Fruit fly (Drosophila melanogaster) whole organism, embryonic: ENCODE measurements around the gene CG14277.

ENCODE experiments used
- CG10267 ChIP-seq: fragments of 200-800 bp; sonication (Bioruptor generic); optimal IDR thresholded peaks from 2 replicates; lab custom pipeline; 2018; ENCODE audit warnings: missing biosample characterization, mild to moderate bottlenecking, missing genetic modification characterization, moderate library complexity
- CG12219 ChIP-seq: fragments of 200-800 bp; sonication (Bioruptor generic); optimal IDR thresholded peaks from 3 replicates; lab custom pipeline; 2018; ENCODE audit warnings: missing biosample characterization, mild to moderate bottlenecking, missing genetic modification characterization
- CG12942 ChIP-seq: fragments of 200-800 bp; sonication (Bioruptor generic); optimal IDR thresholded peaks from 3 replicates; lab custom pipeline; 2016; ENCODE audit warnings: missing biosample characterization, missing genetic modification characterization
- CG13424 ChIP-seq: fragments of 200-800 bp; sonication (Bioruptor generic); optimal IDR thresholded peaks from 2 replicates; lab custom pipeline; 2019; ENCODE audit warnings: missing biosample characterization, mild to moderate bottlenecking, missing genetic modification characterization, moderate library complexity
- CG17568 ChIP-seq: fragments of 200-800 bp; sonication (Bioruptor generic); optimal IDR thresholded peaks from 2 replicates; lab custom pipeline; 2018; ENCODE audit warnings: missing biosample characterization, mild to moderate bottlenecking, missing genetic modification characterization, moderate library complexity
- CG2199 ChIP-seq: fragments of 200-800 bp; sonication (Bioruptor generic); IDR thresholded peaks from 3 replicates; pipeline ENCODE4 v1.3.6; 2022; ENCODE audit warnings: missing biosample characterization, missing genetic modification characterization
- CG2875 ChIP-seq: fragments of 200-800 bp; sonication (Bioruptor generic); optimal IDR thresholded peaks from 2 replicates; lab custom pipeline; 2017; ENCODE audit warnings: missing biosample characterization, mild to moderate bottlenecking, missing genetic modification characterization, missing genetic modification reagents
- CG3726 ChIP-seq: fragments of 200-800 bp; sonication (Bioruptor generic); IDR thresholded peaks from 3 replicates; pipeline ENCODE4, ENCODE4 v1.3.6; 2022; ENCODE audit warnings: missing biosample characterization, missing genetic modification characterization
- CG4360 ChIP-seq: fragments of 200-800 bp; sonication (Bioruptor generic); IDR thresholded peaks from 2 replicates; pipeline ENCODE4 v1.3.6; 2022; ENCODE audit warnings: missing biosample characterization, missing genetic modification characterization
- CG4820 ChIP-seq: fragments of 200-800 bp; sonication (Bioruptor generic); optimal IDR thresholded peaks from 3 replicates; lab custom pipeline; 2016; ENCODE audit warnings: missing biosample characterization, missing genetic modification characterization
- CG6254 ChIP-seq: fragments of 200-800 bp; sonication (Bioruptor generic); optimal IDR thresholded peaks from 3 replicates; lab custom pipeline; 2017; ENCODE audit warnings: mild to moderate bottlenecking, missing biosample characterization, missing genetic modification reagents, missing genetic modification characterization
- CG6654 ChIP-seq: fragments of 200-800 bp; sonication (Bioruptor generic); optimal IDR thresholded peaks from 2 replicates; lab custom pipeline; 2017; ENCODE audit warnings: missing biosample characterization, mild to moderate bottlenecking, missing genetic modification characterization
- CG7839 ChIP-seq: fragments of 200-800 bp; sonication (Bioruptor generic); optimal IDR thresholded peaks from 3 replicates; lab custom pipeline; 2018; ENCODE audit warnings: missing biosample characterization, mild to moderate bottlenecking, missing genetic modification characterization, moderate library complexity
- CG9817 ChIP-seq: fragments of 200-800 bp; sonication (Bioruptor generic); optimal IDR thresholded peaks from 2 replicates; lab custom pipeline; 2018; ENCODE audit warnings: missing biosample characterization, mild to moderate bottlenecking, missing genetic modification characterization, moderate library complexity
- Chrac-16 ChIP-seq: fragments of 200-800 bp; sonication (Bioruptor generic); optimal IDR thresholded peaks from 3 replicates; lab custom pipeline; 2016; ENCODE audit warnings: missing biosample characterization, missing genetic modification characterization
- CrebB ChIP-seq: fragments of 200-800 bp; sonication (Bioruptor generic); optimal IDR thresholded peaks from 3 replicates; lab custom pipeline; 2018; ENCODE audit warnings: missing biosample characterization, mild to moderate bottlenecking, missing genetic modification characterization
- D19A ChIP-seq: fragments of 200-800 bp; optimal IDR thresholded peaks from 3 replicates; lab custom pipeline; 2019; ENCODE audit warnings: missing biosample characterization, mild to moderate bottlenecking, missing genetic modification characterization, moderate library complexity
- Deaf1 ChIP-seq: fragments of 200-800 bp; optimal IDR thresholded peaks from 3 replicates; lab custom pipeline; 2019; ENCODE audit warnings: missing biosample characterization, mild to moderate bottlenecking, missing genetic modification characterization, moderate library complexity
- Dip2 ChIP-seq: fragments of 200-800 bp; sonication (Bioruptor generic); IDR thresholded peaks from 2 replicates; pipeline ENCODE4 v1.3.6; 2022; ENCODE audit warnings: missing biosample characterization, missing genetic modification characterization
- ERR ChIP-seq: fragments of 200-800 bp; sonication (Bioruptor generic); optimal IDR thresholded peaks from 2 replicates; lab custom pipeline; 2016; ENCODE audit warnings: missing biosample characterization, missing genetic modification characterization
- Eip74EF ChIP-seq, 2 experiments: fragments of 200-800 bp in 1 of 2; fragments of >200 bp in 1 of 2; sonication (Bioruptor generic) in 1 of 2; optimal IDR thresholded peaks; 2 replicates each; lab custom pipeline; 2017 to 2019; ENCODE audit warnings: missing biosample characterization in 2 of 2, missing genetic modification characterization in 2 of 2, mild to moderate bottlenecking in 1 of 2, moderate library complexity in 1 of 2
- Gug ChIP-seq: fragments of 200-800 bp; sonication (Bioruptor generic); IDR thresholded peaks from 4 replicates; pipeline ENCODE4 v1.3.6; 2022; ENCODE audit warnings: missing biosample characterization, missing genetic modification characterization
- Hey ChIP-seq: fragments of 200-800 bp; sonication (Bioruptor generic); optimal IDR thresholded peaks from 3 replicates; lab custom pipeline; 2018; ENCODE audit warnings: missing biosample characterization, mild to moderate bottlenecking, missing genetic modification characterization
- Mad ChIP-seq: fragments of 200-800 bp; sonication (Bioruptor generic); optimal IDR thresholded peaks from 2 replicates; lab custom pipeline; 2016; ENCODE audit warnings: missing biosample characterization, missing genetic modification characterization
- NFAT ChIP-seq: fragments of 200-800 bp; sonication (Bioruptor generic); IDR thresholded peaks from 2 replicates; pipeline ENCODE4 v1.3.6; 2022; ENCODE audit warnings: missing biosample characterization, missing genetic modification characterization
- Ravus ChIP-seq: fragments of 200-800 bp; sonication (Bioruptor generic); IDR thresholded peaks from 2 replicates; pipeline ENCODE4 v1.3.6; 2022; ENCODE audit warnings: missing biosample characterization, missing genetic modification characterization
- Sry-δ ChIP-seq: fragments of 200-800 bp; sonication (Bioruptor generic); optimal IDR thresholded peaks from 2 replicates; lab custom pipeline; 2016; ENCODE audit warnings: missing biosample characterization, missing genetic modification characterization
- TFAM ChIP-seq: fragments of 200-800 bp; sonication (Bioruptor generic); optimal IDR thresholded peaks from 2 replicates; lab custom pipeline; 2017; ENCODE audit warnings: missing biosample characterization, missing genetic modification characterization, inconsistent platforms
- abd-A ChIP-seq: fragments of 200-800 bp; sonication (Bioruptor generic); optimal IDR thresholded peaks from 3 replicates; lab custom pipeline; 2019; ENCODE audit warnings: missing biosample characterization, mild to moderate bottlenecking, missing genetic modification characterization, moderate library complexity
- ash1 ChIP-seq: fragments of 200-800 bp; sonication (Bioruptor generic); optimal IDR thresholded peaks from 2 replicates; lab custom pipeline; 2018; ENCODE audit warnings: missing biosample characterization, mild to moderate bottlenecking, missing genetic modification characterization
- az2 ChIP-seq: fragments of 200-800 bp; sonication (Bioruptor generic); optimal IDR thresholded peaks from 3 replicates; lab custom pipeline; 2016; ENCODE audit warnings: missing biosample characterization, missing genetic modification characterization
- bcd ChIP-seq: fragments of 200-800 bp; sonication (Bioruptor generic); optimal IDR thresholded peaks from 2 replicates; lab custom pipeline; 2017; ENCODE audit warnings: missing biosample characterization, mild to moderate bottlenecking, missing genetic modification characterization
- bowl ChIP-seq: fragments of 200-800 bp; sonication (Bioruptor generic); IDR thresholded peaks from 2 replicates; pipeline ENCODE4 v1.3.6; 2022; ENCODE audit warnings: missing biosample characterization, missing genetic modification characterization
- chinmo ChIP-seq: fragments of 200-800 bp; sonication (Bioruptor generic); IDR thresholded peaks from 4 replicates; pipeline ENCODE4 v1.3.6; 2022; ENCODE audit warnings: missing biosample characterization, missing genetic modification characterization; ENCODE audit not compliant: partially characterized antibody
- chn ChIP-seq: fragments of 200-800 bp; sonication (Bioruptor generic); optimal IDR thresholded peaks from 2 replicates; lab custom pipeline; 2016; ENCODE audit warnings: missing biosample characterization, missing genetic modification characterization
- fru ChIP-seq: fragments of >200 bp; optimal IDR thresholded peaks from 2 replicates; lab custom pipeline; 2017
- gce ChIP-seq: fragments of 200-800 bp; sonication (Bioruptor generic); IDR thresholded peaks from 3 replicates; pipeline ENCODE4 v1.3.6; 2022; ENCODE audit warnings: missing biosample characterization, missing genetic modification characterization
- hth ChIP-seq: fragments of >200 bp; optimal IDR thresholded peaks from 2 replicates; lab custom pipeline; 2017; ENCODE audit warnings: inconsistent platforms
- kay ChIP-seq: fragments of 200-800 bp; sonication (Bioruptor generic); optimal IDR thresholded peaks from 2 replicates; lab custom pipeline; 2016; ENCODE audit warnings: missing biosample characterization, missing genetic modification characterization
- luna ChIP-seq: fragments of 200-800 bp; sonication (Bioruptor generic); optimal IDR thresholded peaks from 2 replicates; lab custom pipeline; 2016; ENCODE audit warnings: missing biosample characterization, missing genetic modification characterization
- maf-S ChIP-seq: fragments of 200-800 bp; sonication (Bioruptor generic); optimal IDR thresholded peaks from 2 replicates; lab custom pipeline; 2016; ENCODE audit warnings: missing biosample characterization, missing genetic modification characterization
- nerfin-2 ChIP-seq: fragments of 200-800 bp; sonication (Bioruptor generic); IDR thresholded peaks from 2 replicates; pipeline ENCODE4 v1.3.6; 2022; ENCODE audit warnings: missing biosample characterization, missing genetic modification characterization; ENCODE audit not compliant: partially characterized antibody
- pita ChIP-seq: fragments of 200-800 bp; sonication (Bioruptor generic); optimal IDR thresholded peaks from 2 replicates; lab custom pipeline; 2017; ENCODE audit warnings: missing biosample characterization, mild to moderate bottlenecking, missing genetic modification characterization
- pzg ChIP-seq: fragments of 200-800 bp; sonication (Bioruptor generic); optimal IDR thresholded peaks from 3 replicates; lab custom pipeline; 2018; ENCODE audit warnings: missing biosample characterization, mild to moderate bottlenecking, missing genetic modification characterization, moderate library complexity
- schlank ChIP-seq: fragments of 200-800 bp; sonication (Bioruptor generic); optimal IDR thresholded peaks from 2 replicates; lab custom pipeline; 2018; ENCODE audit warnings: missing biosample characterization, mild to moderate bottlenecking, missing genetic modification characterization
- ssp ChIP-seq: fragments of 200-800 bp; sonication (Bioruptor generic); IDR thresholded peaks from 2 replicates; pipeline ENCODE4 v1.3.6; 2022; ENCODE audit warnings: missing biosample characterization, missing genetic modification characterization
- sug ChIP-seq: fragments of 200-800 bp; optimal IDR thresholded peaks from 2 replicates; lab custom pipeline; 2019; ENCODE audit warnings: missing biosample characterization, mild to moderate bottlenecking, missing genetic modification characterization, moderate library complexity
- tap ChIP-seq: fragments of 200-800 bp; optimal IDR thresholded peaks from 3 replicates; lab custom pipeline; 2019; ENCODE audit warnings: missing biosample characterization, mild to moderate bottlenecking, missing genetic modification characterization, moderate library complexity
- toy ChIP-seq: fragments of 200-800 bp; sonication (Bioruptor generic); IDR thresholded peaks from 2 replicates; pipeline ENCODE4 v1.3.6; 2022; ENCODE audit warnings: missing biosample characterization, missing genetic modification characterization
- zen ChIP-seq: fragments of 200-800 bp; sonication (Bioruptor generic); optimal IDR thresholded peaks from 3 replicates; lab custom pipeline; 2018; ENCODE audit warnings: missing biosample characterization, mild to moderate bottlenecking, missing genetic modification characterization, moderate library complexity
- zfh2 ChIP-seq: fragments of 200-800 bp; sonication (Bioruptor generic); optimal IDR thresholded peaks from 2 replicates; lab custom pipeline; 2016; ENCODE audit warnings: missing biosample characterization, missing genetic modification characterization

CG14277 gene

dm6 chr2L:8279400-8280065 is 37.2 kb downstream of the CG14277 start (continued):
- TF ChIP-seq Dip2, result no peak
- no peak for TF ChIP-seq nerfin-2 (GFP tag; lab: Robert Waterston, UW)
- peak; percentile 81; the same call in 2 of the 3 replicates for TF ChIP-seq CG2199 (GFP tag; lab: Robert Waterston, UW)
- peak; percentile 58 for TF ChIP-seq CG2875
- TF ChIP-seq luna (GFP tag; lab: Kevin White, UChicago), result no peak
- TF ChIP-seq toy (GFP tag; lab: Robert Waterston, UW), result no peak
- no peak for TF ChIP-seq kay (GFP tag; lab: Kevin White, UChicago)
- no peak for TF ChIP-seq ash1 (GFP tag; lab: Kevin White, UChicago)
- TF ChIP-seq ERR (GFP tag; lab: Kevin White, UChicago), result no peak
- TF ChIP-seq tap, result peak; percentile 46
- peak; percentile 56 for TF ChIP-seq CG13424 (tag; lab: Kevin White, UChicago)
- no peak for TF ChIP-seq Hey (tag; lab: Kevin White, UChicago)
- no peak for TF ChIP-seq Ravus (GFP tag; lab: Robert Waterston, UW)
- TF ChIP-seq CG4360 (GFP tag; lab: Robert Waterston, UW), result peak; percentile 86
- no peak for TF ChIP-seq sug (tag; lab: Kevin White, UChicago)
- no peak for TF ChIP-seq fru (lab: Kevin White, UChicago)
- TF ChIP-seq zen (tag; lab: Kevin White, UChicago), result peak; percentile 71
- TF ChIP-seq Deaf1 (tag; lab: Kevin White, UChicago), result no peak
- TF ChIP-seq bowl (GFP tag; lab: Robert Waterston, UW), result no peak
- TF ChIP-seq az2 (GFP tag; lab: Kevin White, UChicago), result peak; percentile 72
- TF ChIP-seq CG6254 (GFP tag; lab: Kevin White, UChicago), result peak; percentile 75
- peak; percentile 46; the same call in 1 of the 4 replicates for TF ChIP-seq Gug (GFP tag; lab: Robert Waterston, UW)
- TF ChIP-seq CG7839, result peak; percentile 74
- TF ChIP-seq abd-A (tag; lab: Kevin White, UChicago), result no peak
- peak; percentile 73 for TF ChIP-seq Chrac-16 (GFP tag; lab: Kevin White, UChicago)
- peak; percentile 51 for TF ChIP-seq CG12219 (GFP tag; lab: Kevin White, UChicago)
- TF ChIP-seq CrebB, result no peak
- TF ChIP-seq CG9817 (tag; lab: Kevin White, UChicago), result no peak
- peak; percentile 17 for TF ChIP-seq maf-S (GFP tag; lab: Kevin White, UChicago)
- TF ChIP-seq TFAM (GFP tag; lab: Kevin White, UChicago), result no peak
- TF ChIP-seq CG12942 (GFP tag; lab: Kevin White, UChicago), result peak; percentile 24
- no peak for TF ChIP-seq schlank (tag; lab: Kevin White, UChicago)
- peak; percentile 1 for TF ChIP-seq Sry-δ (GFP tag; lab: Kevin White, UChicago)
- TF ChIP-seq chn (GFP tag; lab: Kevin White, UChicago), result peak; percentile 70
- TF ChIP-seq bcd (GFP tag; lab: Kevin White, UChicago), result peak; percentile 36
- TF ChIP-seq hth (lab: Kevin White, UChicago), result no peak
- TF ChIP-seq Eip74EF (GFP tag; optimal IDR thresholded peaks at IDR 0.05; lab: Kevin White, UChicago), result peak in 1 of 2 experiments; percentile 17
- no peak for TF ChIP-seq CG3726 (GFP tag; lab: Robert Waterston, UW)
- no peak for TF ChIP-seq pita
- TF ChIP-seq CG4820 (GFP tag; lab: Kevin White, UChicago), result peak; percentile 74
- TF ChIP-seq CG6654, result no peak
- no peak for TF ChIP-seq NFAT (GFP tag; lab: Robert Waterston, UW)
- TF ChIP-seq pzg (GFP tag; lab: Kevin White, UChicago), result no peak
- TF ChIP-seq Mad (GFP tag; lab: Kevin White, UChicago), result peak; percentile 22
- peak; percentile 74 for TF ChIP-seq D19A (tag; lab: Kevin White, UChicago)
- peak; percentile 41 for TF ChIP-seq ssp (GFP tag; lab: Robert Waterston, UW)
- TF ChIP-seq CG10267 (tag; lab: Kevin White, UChicago), result peak; percentile 80
- no peak for TF ChIP-seq chinmo (GFP tag; lab: Robert Waterston, UW)
- TF ChIP-seq CG17568 (GFP tag; lab: Kevin White, UChicago), result peak; percentile 28
- no peak for TF ChIP-seq zfh2 (GFP tag; lab: Kevin White, UChicago)
- TF ChIP-seq gce (GFP tag; lab: Robert Waterston, UW), result no peak
